Worm (Caenorhabditis elegans) whole organism, L3 larva: ENCODE results near the gene C15B12.8.

Experiments
- ZK546.5 ChIP-seq: sonication (generic microtip); optimal IDR thresholded peaks from 2 replicates; lab custom pipeline; 2017; ENCODE audit warnings: missing biosample characterization, missing genetic modification characterization
- aly-2 ChIP-seq: fragments of 150-350 bp; optimal IDR thresholded peaks from 2 replicates; lab custom pipeline; 2014; ENCODE audit warnings: missing biosample characterization, missing genetic modification characterization
- ama-1 ChIP-seq: fragments of 150-350 bp; optimal IDR thresholded peaks from 2 replicates; lab custom pipeline; 2018
- ceh-16 ChIP-seq: sonication (generic microtip); optimal IDR thresholded peaks from 2 replicates; lab custom pipeline; 2017; ENCODE audit warnings: missing biosample characterization, missing genetic modification characterization
- ceh-28 ChIP-seq: fragments of 150-350 bp; optimal IDR thresholded peaks from 2 replicates; lab custom pipeline; 2014; ENCODE audit warnings: missing biosample characterization, missing genetic modification reagents, missing genetic modification characterization
- ceh-9 ChIP-seq: sonication (generic microtip); optimal IDR thresholded peaks from 2 replicates; lab custom pipeline; 2018; ENCODE audit warnings: missing biosample characterization, missing genetic modification characterization
- daf-12 ChIP-seq: fragments of 150-350 bp; optimal IDR thresholded peaks from 2 replicates; lab custom pipeline; 2014; ENCODE audit warnings: missing biosample characterization, missing genetic modification reagents, missing genetic modification characterization
- egl-5 ChIP-seq: fragments of 150-350 bp; optimal IDR thresholded peaks from 2 replicates; lab custom pipeline; 2017; ENCODE audit warnings: missing biosample characterization, missing genetic modification reagents, missing genetic modification characterization, inconsistent platforms
- elt-1 ChIP-seq: fragments of 150-350 bp; optimal IDR thresholded peaks from 2 replicates; lab custom pipeline; 2014; ENCODE audit warnings: missing biosample characterization, missing genetic modification characterization
- elt-2 ChIP-seq: sonication (generic microtip); optimal IDR thresholded peaks from 2 replicates; lab custom pipeline; 2016; ENCODE audit warnings: missing genetic modification reagents, mild to moderate bottlenecking, missing genetic modification characterization, missing compliant biosample characterization
- eor-1 ChIP-seq, 2 experiments: fragments of 150-350 bp; optimal IDR thresholded peaks; 2 replicates each; lab custom pipeline; 2014 to 2018; ENCODE audit warnings: missing biosample characterization in 2 of 2, missing genetic modification characterization in 2 of 2
- fkh-10 ChIP-seq: sonication (generic microtip); optimal IDR thresholded peaks from 2 replicates; lab custom pipeline; 2017; ENCODE audit warnings: missing biosample characterization, missing genetic modification reagents, missing genetic modification characterization
- fkh-2 ChIP-seq: fragments of 150-350 bp; optimal IDR thresholded peaks from 2 replicates; lab custom pipeline; 2014; ENCODE audit warnings: missing biosample characterization, missing genetic modification reagents, missing genetic modification characterization
- fos-1 ChIP-seq: fragments of 150-350 bp; optimal IDR thresholded peaks from 2 replicates; lab custom pipeline; 2014; ENCODE audit warnings: missing biosample characterization, missing genetic modification characterization
- hmg-11 ChIP-seq: sonication (generic microtip); optimal IDR thresholded peaks from 2 replicates; lab custom pipeline; 2016; ENCODE audit warnings: missing genetic modification characterization, missing compliant biosample characterization
- jun-1 ChIP-seq: fragments of 150-350 bp; optimal IDR thresholded peaks from 2 replicates; lab custom pipeline; 2014; ENCODE audit warnings: missing biosample characterization, missing genetic modification reagents, missing genetic modification characterization
- mdl-1 ChIP-seq: fragments of 150-350 bp; optimal IDR thresholded peaks from 2 replicates; lab custom pipeline; 2014; ENCODE audit warnings: missing biosample characterization, missing genetic modification characterization
- mml-1 ChIP-seq: fragments of 150-350 bp; sonication (generic microtip); optimal IDR thresholded peaks from 3 replicates; lab custom pipeline; 2014; ENCODE audit warnings: missing biosample characterization, missing genetic modification characterization
- nhr-11 ChIP-seq: fragments of 150-350 bp; optimal IDR thresholded peaks from 2 replicates; lab custom pipeline; 2014; ENCODE audit warnings: missing biosample characterization, missing genetic modification characterization
- nhr-12 ChIP-seq: fragments of 150-350 bp; optimal IDR thresholded peaks from 2 replicates; lab custom pipeline; 2014; ENCODE audit warnings: missing biosample characterization, missing genetic modification characterization
- nhr-23 ChIP-seq: fragments of 150-350 bp; optimal IDR thresholded peaks from 2 replicates; lab custom pipeline; 2014; ENCODE audit warnings: missing biosample characterization, missing genetic modification reagents, missing genetic modification characterization
- nhr-25 ChIP-seq: sonication (generic microtip); optimal IDR thresholded peaks from 2 replicates; lab custom pipeline; 2017; ENCODE audit warnings: missing biosample characterization, missing genetic modification characterization
- nhr-28 ChIP-seq: fragments of 150-350 bp; optimal IDR thresholded peaks from 2 replicates; lab custom pipeline; 2014; ENCODE audit warnings: missing biosample characterization, missing genetic modification characterization
- nhr-43 ChIP-seq: sonication (generic microtip); optimal IDR thresholded peaks from 2 replicates; lab custom pipeline; 2016; ENCODE audit warnings: mild to moderate bottlenecking, missing genetic modification characterization, missing compliant biosample characterization; ENCODE audit not compliant: poor library complexity, severe bottlenecking
- nhr-67 ChIP-seq: fragments of 150-350 bp; optimal IDR thresholded peaks from 2 replicates; lab custom pipeline; 2014; ENCODE audit warnings: missing biosample characterization, missing genetic modification characterization
- nhr-76 ChIP-seq: fragments of 150-350 bp; sonication (generic microtip); optimal IDR thresholded peaks from 5 replicates; lab custom pipeline; 2014; ENCODE audit warnings: missing biosample characterization, missing genetic modification characterization
- nhr-77 ChIP-seq: fragments of 150-350 bp; optimal IDR thresholded peaks from 2 replicates; lab custom pipeline; 2014; ENCODE audit warnings: missing biosample characterization, missing genetic modification characterization
- pha-4 ChIP-seq: fragments of 150-350 bp; optimal IDR thresholded peaks from 2 replicates; lab custom pipeline; 2014; ENCODE audit warnings: missing biosample characterization, missing genetic modification reagents, missing genetic modification characterization
- pqm-1 ChIP-seq: fragments of 150-350 bp; optimal IDR thresholded peaks from 2 replicates; lab custom pipeline; 2017; ENCODE audit warnings: missing biosample characterization, missing genetic modification characterization, inconsistent platforms
- sea-2 ChIP-seq: fragments of 150-350 bp; sonication (generic microtip); optimal IDR thresholded peaks from 4 replicates; lab custom pipeline; 2014; ENCODE audit warnings: missing biosample characterization, missing genetic modification reagents, missing genetic modification characterization
- skn-1 ChIP-seq: fragments of 150-350 bp; optimal IDR thresholded peaks from 2 replicates; lab custom pipeline; 2014; ENCODE audit warnings: missing biosample characterization, missing genetic modification characterization
- snpc-4 ChIP-seq: fragments of 150-350 bp; optimal IDR thresholded peaks from 2 replicates; lab custom pipeline; 2014; ENCODE audit warnings: missing biosample characterization, missing genetic modification characterization
- unc-39 ChIP-seq: sonication (generic microtip); optimal IDR thresholded peaks from 4 replicates; lab custom pipeline; 2017; ENCODE audit warnings: missing biosample characterization, missing genetic modification characterization
- unc-62 ChIP-seq: fragments of 150-350 bp; sonication (generic microtip); optimal IDR thresholded peaks from 4 replicates; lab custom pipeline; 2014; ENCODE audit warnings: missing biosample characterization, missing genetic modification reagents, missing genetic modification characterization

Gene C15B12.8

DNA sequence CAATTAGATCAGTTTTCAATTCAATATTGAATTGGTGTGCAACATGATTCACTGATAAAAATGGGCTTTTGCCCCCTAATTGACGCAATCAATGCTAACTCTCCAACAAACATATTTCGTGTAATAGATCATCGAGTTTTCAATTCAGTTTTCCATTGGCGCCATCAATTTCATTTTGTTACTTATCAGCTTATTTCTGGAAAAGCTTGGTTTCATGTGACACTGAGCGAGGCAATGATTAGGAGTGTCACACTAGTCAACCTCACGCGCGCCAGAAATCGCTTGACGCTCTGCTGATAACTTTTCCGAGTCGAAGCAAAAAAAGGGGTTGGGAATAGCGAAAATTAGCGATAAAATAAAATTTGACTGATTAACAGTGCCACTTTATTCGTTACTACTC lies 44.5 kb downstream of the C15B12.8 start, which contains the start of gene ets-4 (continued):
- peak; percentile 39 for TF ChIP-seq ceh-28 (tag; lab: Kevin White, UChicago)
- no peak for TF ChIP-seq nhr-77 (tag; lab: Kevin White, UChicago)

DNA sequence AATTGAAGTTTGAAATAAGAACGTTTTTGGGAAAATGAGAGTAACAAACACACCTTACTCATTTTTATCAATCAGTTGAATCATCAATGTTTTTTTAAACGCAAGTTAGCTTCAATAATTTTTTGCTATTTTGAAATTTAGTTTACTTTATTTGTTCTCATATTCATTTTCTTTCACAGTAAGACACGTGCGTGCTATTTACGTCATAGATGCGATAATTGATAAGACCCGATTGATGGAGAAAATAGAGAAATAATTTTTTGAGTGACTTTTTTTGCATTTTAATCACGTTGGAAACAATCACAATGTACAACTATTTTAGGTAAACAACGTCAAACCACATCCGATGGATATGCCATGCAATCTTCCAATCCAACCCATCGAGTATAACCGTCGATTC lies 45.4 kb downstream of the C15B12.8 start:
- TF ChIP-seq ZK546.5 (tag; lab: Kevin White, UChicago) (no peak), pha-4 (tag; lab: Kevin White, UChicago) (peak; percentile 29), unc-39 (tag; lab: Kevin White, UChicago) (no peak), nhr-28 (no peak), aly-2 (tag; lab: Kevin White, UChicago) (no peak), sea-2 (GFP tag; lab: Kevin White, UChicago) (no peak), eor-1 (tag; optimal IDR thresholded peaks at IDR 0.05; lab: Kevin White, UChicago) (no peak), pqm-1 (tag; lab: Kevin White, UChicago) (peak; percentile 45), mml-1 (no peak), hmg-11 (no peak), nhr-43 (tag; lab: Kevin White, UChicago) (no peak), ceh-16 (tag; lab: Kevin White, UChicago) (no peak), ama-1 (lab: Kevin White, UChicago) (no peak), nhr-77 (tag; lab: Kevin White, UChicago) (no peak), elt-2 (tag; lab: Kevin White, UChicago) (peak; percentile 65), egl-5 (tag; lab: Kevin White, UChicago) (no peak), nhr-76 (tag; lab: Kevin White, UChicago) (no peak), nhr-11 (no peak), jun-1 (tag; lab: Kevin White, UChicago) (no peak), skn-1 (tag; lab: Kevin White, UChicago) (no peak), nhr-12 (tag; lab: Kevin White, UChicago) (no peak), fos-1 (tag; lab: Kevin White, UChicago) (no peak), fkh-2 (tag; lab: Kevin White, UChicago) (no peak), mdl-1 (tag; lab: Kevin White, UChicago) (no peak), fkh-10 (GFP tag; lab: Kevin White, UChicago) (no peak), elt-1 (tag; lab: Kevin White, UChicago) (no peak)
- TF ChIP-seq, all 47 proteins: peak for 3

DNA sequence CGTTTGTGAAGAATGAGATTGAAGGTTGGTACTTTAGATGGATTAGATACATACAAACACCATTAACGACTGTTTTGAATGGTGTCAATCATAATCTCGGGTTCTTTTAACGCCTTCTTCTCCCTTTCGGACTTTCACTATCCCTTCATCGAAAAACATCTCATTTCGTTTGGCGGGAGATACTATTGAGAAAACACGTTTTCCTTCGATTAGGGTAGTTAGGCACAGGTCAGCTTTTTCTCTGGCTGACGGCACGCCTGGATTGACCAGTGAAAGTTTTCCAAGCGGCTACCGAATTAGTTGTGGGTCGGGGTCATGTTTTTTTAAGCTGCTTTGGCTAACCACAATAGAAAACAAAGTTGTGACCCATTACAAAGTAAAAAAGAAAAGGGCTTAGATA lies 45.9 kb downstream of the C15B12.8 start:
- no peak for TF ChIP-seq ceh-28 (tag; lab: Kevin White, UChicago)
- TF ChIP-seq nhr-23: peak; percentile 79
- no peak for TF ChIP-seq fkh-10 (GFP tag; lab: Kevin White, UChicago)
- TF ChIP-seq ZK546.5 (tag; lab: Kevin White, UChicago): no peak
- TF ChIP-seq fkh-2 (tag; lab: Kevin White, UChicago): no peak
- TF ChIP-seq sea-2 (GFP tag; lab: Kevin White, UChicago): no peak
- no peak for TF ChIP-seq daf-12 (tag; lab: Kevin White, UChicago)
- TF ChIP-seq, all 47 proteins: peak for 1

DNA sequence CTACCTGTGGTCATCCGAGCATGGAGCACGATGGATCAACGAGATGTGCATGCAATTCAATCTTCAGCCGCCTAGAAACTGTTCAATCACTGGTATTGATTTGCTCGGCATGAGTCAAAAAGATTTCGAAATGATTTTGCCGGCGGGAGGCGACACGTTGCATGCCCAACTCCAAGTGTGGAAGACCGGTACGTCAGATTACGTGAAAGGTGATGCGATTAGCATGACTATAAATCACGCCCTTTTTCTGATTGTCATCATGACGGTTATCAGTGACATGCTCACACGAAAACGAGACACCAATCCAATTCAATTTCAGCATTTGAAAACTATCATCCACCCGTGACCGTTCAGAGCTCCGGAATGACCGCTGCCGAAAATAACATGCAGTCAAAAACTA lies 46.6 kb downstream of the C15B12.8 start:
- TF ChIP-seq nhr-25 (tag; lab: Kevin White, UChicago): no peak
- peak; percentile 80 for TF ChIP-seq elt-2 (tag; lab: Kevin White, UChicago)
- TF ChIP-seq unc-62: no peak
- TF ChIP-seq pqm-1 (tag; lab: Kevin White, UChicago): peak; percentile 41
- no peak for TF ChIP-seq ceh-16 (tag; lab: Kevin White, UChicago)
- TF ChIP-seq snpc-4 (tag; lab: Kevin White, UChicago): no peak
- no peak for TF ChIP-seq fkh-2 (tag; lab: Kevin White, UChicago)
- peak; percentile 82 for TF ChIP-seq skn-1 (tag; lab: Kevin White, UChicago)
- no peak for TF ChIP-seq nhr-67 (tag; lab: Kevin White, UChicago)
- TF ChIP-seq nhr-77 (tag; lab: Kevin White, UChicago): no peak
- no peak for TF ChIP-seq ceh-9 (tag; lab: Kevin White, UChicago)
- no peak for TF ChIP-seq elt-1 (tag; lab: Kevin White, UChicago)
- peak; percentile 5 for TF ChIP-seq nhr-43 (tag; lab: Kevin White, UChicago)

DNA sequence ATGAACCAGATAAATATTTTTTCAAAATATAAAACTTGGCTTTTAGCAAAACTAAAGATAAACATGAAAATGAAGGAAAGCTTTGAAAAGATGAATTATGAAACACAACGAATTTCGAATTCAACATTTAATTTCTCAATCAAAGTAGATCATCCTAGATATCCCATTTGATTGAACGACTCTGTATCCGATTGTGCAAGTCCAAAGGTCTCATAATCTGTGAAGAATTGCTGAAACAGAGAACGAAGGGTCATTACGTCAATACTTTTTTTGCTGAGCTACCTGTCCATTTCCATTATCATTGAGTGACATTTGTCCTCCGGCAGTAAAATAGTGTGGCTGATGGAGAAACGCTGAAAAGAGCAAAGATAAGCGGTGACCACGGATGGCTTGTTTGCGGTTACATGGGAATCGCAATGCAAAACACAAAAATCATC lies 48.6 kb downstream of the C15B12.8 start:
- TF ChIP-seq pqm-1 (tag; lab: Kevin White, UChicago) (peak; percentile 90), nhr-23 (no peak), pha-4 (tag; lab: Kevin White, UChicago) (peak; percentile 36), elt-2 (tag; lab: Kevin White, UChicago) (peak; percentile 93), jun-1 (tag; lab: Kevin White, UChicago) (peak; percentile 59), ama-1 (lab: Kevin White, UChicago) (peak; percentile 15)
